Worm (Caenorhabditis elegans): ENCODE results near the gene T23B5.4.

DNA sequence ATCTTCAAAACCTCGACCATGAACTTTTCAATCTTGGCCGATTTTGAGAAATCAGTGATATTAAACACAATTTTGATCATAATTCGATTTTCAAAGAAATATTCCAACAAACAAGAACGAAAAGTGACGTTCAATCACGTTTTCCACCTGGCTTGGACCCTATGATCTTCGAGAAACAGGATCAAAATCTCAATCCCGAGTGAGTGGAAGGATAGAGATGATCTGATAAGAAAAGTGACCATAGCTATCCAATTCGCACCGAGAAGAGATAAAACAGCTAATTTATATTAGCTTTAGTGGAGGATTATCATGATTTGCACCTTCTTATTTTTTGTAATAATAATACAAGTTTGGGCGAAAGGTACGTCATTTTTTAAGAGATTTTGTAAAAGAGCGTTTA lies 46.3 kb downstream of the T23B5.4 start, which contains the start of gene T23F6.2:
- TF ChIP-seq atf-7 (tag; optimal IDR thresholded peaks at IDR 0.05) (no peak), F57A8.1 (GFP tag; optimal IDR thresholded peaks at IDR 0.05) (no peak), ceh-91 (GFP tag; IDR thresholded peaks at IDR 0.05) (no peak), K12H6.12 (tag; optimal IDR thresholded peaks at IDR 0.05) (no peak), akir-1 (GFP tag; optimal IDR thresholded peaks at IDR 0.05) (no peak), F22D6.2 (tag; optimal IDR thresholded peaks at IDR 0.05) (no peak), pha-4 (tag; optimal IDR thresholded peaks at IDR 0.05) (no peak), nhr-80 (tag; optimal IDR thresholded peaks at IDR 0.05) (no peak), rpc-1 (optimal IDR thresholded peaks at IDR 0.05) (no peak), rpc-1 (tag; optimal IDR thresholded peaks at IDR 0.05) (no peak), egrh-3 (GFP tag; IDR thresholded peaks at IDR 0.05) (no peak), hlh-12 (tag; optimal IDR thresholded peaks at IDR 0.05) (no peak)
